Fruit fly (Drosophila melanogaster): ENCODE measurements around the gene CG4483.

The CG4483 gene

dm6 chr3L:9236548-9236947 lies at the start of gene CG4483:
Gene CG4483, minus strand, starts transcription at chr3L:9236648.
- TF ChIP-seq CG17806 (tag; optimal IDR thresholded peaks at IDR 0.05) = no peak
- TF ChIP-seq gl (tag; optimal IDR thresholded peaks at IDR 0.05) = no peak
- no peak for TF ChIP-seq CG4496 (GFP tag; IDR thresholded peaks at IDR 0.05)
- no peak for TF ChIP-seq CG34367 (tag; optimal IDR thresholded peaks at IDR 0.05)
- TF ChIP-seq CG9948 (tag; optimal IDR thresholded peaks at IDR 0.05) = no peak
- TF ChIP-seq Pif1A (GFP tag; optimal IDR thresholded peaks at IDR 0.05) = no peak
- no peak for TF ChIP-seq Pif1B (GFP tag; optimal IDR thresholded peaks at IDR 0.05)
- no peak for TF ChIP-seq CG15710 (tag; optimal IDR thresholded peaks at IDR 0.05)
- TF ChIP-seq D1 (tag; optimal IDR thresholded peaks at IDR 0.05) = no peak

- TF ChIP-seq CG9948 (tag; optimal IDR thresholded peaks at IDR 0.05) (no peak), CG15710 (tag; optimal IDR thresholded peaks at IDR 0.05) (no peak), Ets98B (GFP tag; IDR thresholded peaks at IDR 0.05) (no peak), CG32121 (GFP tag; IDR thresholded peaks at IDR 0.05) (no peak), Pif1A (GFP tag; optimal IDR thresholded peaks at IDR 0.05) (no peak), CG8159 (tag; optimal IDR thresholded peaks at IDR 0.05) (no peak)
Measured at dm6 chr3L:9283743-9284142, 47.3 kb upstream of the CG4483 start.

dm6 chr3L:9262268-9262667 lies 25.8 kb upstream of the CG4483 start:
- TF ChIP-seq Ets98B (GFP tag; IDR thresholded peaks at IDR 0.05) (no peak), CG13204 (GFP tag; optimal IDR thresholded peaks at IDR 0.05) (no peak), gl (tag; optimal IDR thresholded peaks at IDR 0.05) (no peak), CG15710 (tag; optimal IDR thresholded peaks at IDR 0.05) (no peak), rn (GFP tag; IDR thresholded peaks at IDR 0.05) (no peak)

- no peak for TF ChIP-seq CG34367 (tag; optimal IDR thresholded peaks at IDR 0.05)
- no peak for TF ChIP-seq fd96Ca (GFP tag; IDR thresholded peaks at IDR 0.05)
- TF ChIP-seq CG14655 (GFP tag; optimal IDR thresholded peaks at IDR 0.05) = no peak
- TF ChIP-seq CG4496 (GFP tag; IDR thresholded peaks at IDR 0.05) = no peak
- no peak for TF ChIP-seq CG15710 (tag; optimal IDR thresholded peaks at IDR 0.05)
- no peak for TF ChIP-seq Pif1A (GFP tag; optimal IDR thresholded peaks at IDR 0.05)
- TF ChIP-seq CG8159 (tag; optimal IDR thresholded peaks at IDR 0.05) = no peak
- no peak for TF ChIP-seq CG17806 (tag; optimal IDR thresholded peaks at IDR 0.05)
- no peak for TF ChIP-seq Pif1B (GFP tag; optimal IDR thresholded peaks at IDR 0.05)
- TF ChIP-seq CG9948 (tag; optimal IDR thresholded peaks at IDR 0.05) = no peak
Measured at dm6 chr3L:9255172-9255571, 18.7 kb upstream of the CG4483 start.

dm6 chr3L:9251678-9252077 lies 15.2 kb upstream of the CG4483 start, which contains the start of gene GluRIB:
Gene GluRIB, plus strand, starts transcription at chr3L:9251978.
- no peak for TF ChIP-seq CG8301 (tag; optimal IDR thresholded peaks at IDR 0.05)
- TF ChIP-seq fd96Ca (GFP tag; IDR thresholded peaks at IDR 0.05) = 0 out of 3 replicates have a peak, but pooled peaks have one; percentile 29

DNA sequence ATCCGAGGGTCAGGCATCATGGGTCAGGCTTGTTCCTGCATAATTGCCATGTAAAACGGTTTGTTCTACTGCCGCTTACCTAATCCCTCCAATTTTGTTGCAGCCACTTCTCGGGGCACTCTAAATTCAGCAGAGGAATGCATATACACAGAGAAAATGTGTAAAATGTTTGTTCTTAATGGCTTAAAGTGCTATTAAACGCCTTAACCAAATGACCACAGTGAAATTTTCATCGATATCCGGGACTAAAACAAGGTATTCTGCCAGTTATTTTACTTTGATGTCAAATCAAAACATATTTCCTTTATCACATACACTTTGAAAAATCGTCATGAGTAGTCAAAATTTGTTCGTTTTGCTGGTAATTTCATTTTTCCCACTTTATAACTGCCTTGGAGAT lies 13.5 kb upstream of the CG4483 start, which contains the start of gene CG4477:
TSS of gene CG4477 (plus strand) at position 301 of the 400 bp plus-strand sequence.
- no peak for TF ChIP-seq rn (GFP tag; IDR thresholded peaks at IDR 0.05)
- TF ChIP-seq CG10348 (GFP tag; IDR thresholded peaks at IDR 0.05) = no peak

DNA sequence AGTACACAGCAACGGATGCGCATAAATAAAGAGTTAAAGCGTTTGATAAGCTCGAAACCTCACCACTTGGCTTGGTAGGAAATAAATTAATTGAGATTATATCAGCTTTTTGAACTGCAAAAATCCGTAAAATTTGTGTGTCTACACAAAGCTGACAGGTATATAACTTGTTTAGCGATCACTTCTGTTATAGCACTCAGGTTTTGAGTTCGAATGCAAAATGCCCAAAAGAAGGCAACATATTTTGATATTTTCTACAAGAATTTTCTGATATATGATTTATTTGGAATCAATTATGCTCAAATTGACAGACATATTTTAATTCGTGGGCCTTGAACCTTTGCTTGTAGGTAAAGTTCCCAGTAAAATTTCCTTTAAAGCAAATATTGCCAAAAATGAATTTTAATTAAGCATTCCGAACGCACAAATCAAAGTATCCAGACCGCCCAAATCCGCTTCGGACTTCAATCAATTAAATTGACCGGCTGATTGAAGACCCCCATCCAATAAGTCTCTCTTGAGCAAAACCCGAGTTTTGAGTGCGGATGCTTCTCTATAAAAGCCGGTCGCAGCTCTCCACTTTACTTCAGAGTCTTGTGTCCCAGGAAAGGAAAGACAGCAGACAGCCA lies 25.0 kb downstream of the CG4483 start, which contains the start of gene CG4476:
TSS of gene CG4476 (plus strand) at position 579 of the 629 bp plus-strand sequence.
- TF ChIP-seq Pif1A (GFP tag; optimal IDR thresholded peaks at IDR 0.05) (no peak), fd96Ca (GFP tag; IDR thresholded peaks at IDR 0.05) (no peak), CG8301 (tag; optimal IDR thresholded peaks at IDR 0.05) (no peak), D1 (tag; optimal IDR thresholded peaks at IDR 0.05) (no peak), gl (tag; optimal IDR thresholded peaks at IDR 0.05) (no peak), CG32121 (GFP tag; IDR thresholded peaks at IDR 0.05) (no peak), CG17806 (tag; optimal IDR thresholded peaks at IDR 0.05) (no peak), EcR (GFP tag; optimal IDR thresholded peaks at IDR 0.05) (no peak)

dm6 chr3L:9209665-9210064 lies 26.8 kb downstream of the CG4483 start:
- no peak for TF ChIP-seq CG15710 (tag; optimal IDR thresholded peaks at IDR 0.05)
- peak; percentile 3 for TF ChIP-seq CG14655 (GFP tag; optimal IDR thresholded peaks at IDR 0.05)
- no peak for TF ChIP-seq Snoo (tag; optimal IDR thresholded peaks at IDR 0.05)
- 0 out of 3 replicates have a peak, but pooled peaks have one; percentile 36 for TF ChIP-seq CG4496 (GFP tag; IDR thresholded peaks at IDR 0.05)
- peak; percentile 43; the same call in 1 of the 3 replicates for TF ChIP-seq fd96Ca (GFP tag; IDR thresholded peaks at IDR 0.05)
- TF ChIP-seq CG8301 (tag; optimal IDR thresholded peaks at IDR 0.05) = peak; percentile 18
- TF ChIP-seq CG12605 (GFP tag; IDR thresholded peaks at IDR 0.05) = peak; percentile 7; the same call in 1 of the 2 replicates
- TF ChIP-seq Ets98B (GFP tag; IDR thresholded peaks at IDR 0.05) = peak; percentile 22

All from whole organism, pupa.